Worm (Caenorhabditis elegans) whole organism, young adult: ENCODE results near the gene cee-1.
A peak's percentile ranks its signal among the peaks of the same experiment; 100 is the strongest.

Experiments
- B0019.2 ChIP-seq: fragments of 200-800 bp; sonication (Bioruptor generic); conservative IDR thresholded peaks from 2 replicates; pipeline ENCODE4 v1.3.6; 2022; ENCODE audit warnings: missing genetic modification reagents, missing genetic modification characterization, missing compliant biosample characterization
- B0336.3 ChIP-seq: fragments of 200-800 bp; sonication (Bioruptor generic); IDR thresholded peaks from 2 replicates; pipeline ENCODE4 v1.3.6; 2022; ENCODE audit warnings: missing genetic modification characterization, missing compliant biosample characterization
- C17E4.6 ChIP-seq: fragments of 200-800 bp; sonication (Bioruptor generic); IDR thresholded peaks from 2 replicates; pipeline ENCODE4 v1.3.6; 2022; ENCODE audit warnings: missing genetic modification reagents, missing genetic modification characterization, missing compliant biosample characterization
- F22D6.2 ChIP-seq: sonication (generic microtip); optimal IDR thresholded peaks from 2 replicates; lab custom pipeline; 2016; ENCODE audit warnings: mild to moderate bottlenecking, missing genetic modification characterization, missing compliant biosample characterization
- F33H1.4 ChIP-seq: fragments of 200-800 bp; sonication (Bioruptor generic); IDR thresholded peaks from 2 replicates; pipeline ENCODE4 v1.3.6; 2022; ENCODE audit warnings: missing genetic modification reagents, missing genetic modification characterization, missing compliant biosample characterization
- F37B4.10 ChIP-seq: fragments of 200-800 bp; sonication (Bioruptor generic); IDR thresholded peaks from 2 replicates; pipeline ENCODE4 v1.3.6; 2022; ENCODE audit warnings: missing genetic modification characterization, missing compliant biosample characterization
- F52B5.7 ChIP-seq: sonication (generic microtip); optimal IDR thresholded peaks from 2 replicates; lab custom pipeline; 2016; ENCODE audit warnings: mild to moderate bottlenecking, missing genetic modification characterization, missing compliant biosample characterization
- K11D2.4 ChIP-seq: fragments of 200-800 bp; sonication (Bioruptor generic); IDR thresholded peaks from 2 replicates; pipeline ENCODE4 v1.3.6; 2022; ENCODE audit warnings: missing genetic modification reagents, missing genetic modification characterization, missing compliant biosample characterization
- T07F8.4 ChIP-seq: sonication (generic microtip); optimal IDR thresholded peaks from 2 replicates; lab custom pipeline; 2016; ENCODE audit warnings: mild to moderate bottlenecking, missing genetic modification characterization, moderate library complexity, missing compliant biosample characterization
- Y56A3A.18 ChIP-seq: fragments of 200-800 bp; sonication (Bioruptor generic); IDR thresholded peaks from 2 replicates; pipeline ENCODE4 v1.3.6; 2022; ENCODE audit warnings: missing genetic modification reagents, missing genetic modification characterization, missing compliant biosample characterization
- Y95B8A.8 ChIP-seq: fragments of 200-800 bp; sonication (Bioruptor generic); IDR thresholded peaks from 2 replicates; pipeline ENCODE4 v1.3.6; 2022; ENCODE audit warnings: missing genetic modification reagents, missing genetic modification characterization, missing compliant biosample characterization
- ama-1 ChIP-seq, 3 experiments: fragments of 150-350 bp in 1 of 3; sonication (generic microtip) in 2 of 3; optimal IDR thresholded peaks; 2 replicates each; lab custom pipeline; 2014 to 2018; ENCODE audit warnings: missing biosample characterization in 2 of 3, missing genetic modification characterization in 2 of 3, missing genetic modification reagents in 2 of 3
- athp-1 ChIP-seq: sonication (generic microtip); optimal IDR thresholded peaks from 2 replicates; lab custom pipeline; 2017; ENCODE audit warnings: mild to moderate bottlenecking, missing genetic modification characterization, missing compliant biosample characterization
- attf-3 ChIP-seq: fragments of 200-800 bp; sonication (Bioruptor generic); conservative IDR thresholded peaks from 2 replicates; pipeline ENCODE4 v1.3.6; 2022; ENCODE audit warnings: missing genetic modification reagents, missing genetic modification characterization, missing compliant biosample characterization
- bed-1 ChIP-seq: fragments of 200-800 bp; sonication (Bioruptor generic); IDR thresholded peaks from 2 replicates; pipeline ENCODE4 v1.3.6; 2022; ENCODE audit warnings: missing genetic modification reagents, missing genetic modification characterization, missing compliant biosample characterization
- cebp-1 ChIP-seq, 2 experiments: fragments of 200-800 bp in 1 of 2; sonication (Bioruptor generic) in 1 of 2; sonication (generic microtip) in 1 of 2; IDR thresholded peaks in 1 of 2; optimal IDR thresholded peaks in 1 of 2; 2 replicates each; pipeline versions ENCODE4 v1.3.6 to Lab custom; 2017 to 2022; ENCODE audit warnings: missing compliant biosample characterization in 2 of 2, missing genetic modification characterization in 2 of 2, mild to moderate bottlenecking in 1 of 2, missing genetic modification reagents in 1 of 2, moderate library complexity in 1 of 2
- ceh-27 ChIP-seq: fragments of 200-800 bp; sonication (Bioruptor generic); optimal IDR thresholded peaks from 2 replicates; lab custom pipeline; 2018; ENCODE audit warnings: mild to moderate bottlenecking, missing genetic modification characterization, moderate library complexity, missing compliant biosample characterization
- dox-1 ChIP-seq: fragments of 200-800 bp; sonication (Bioruptor generic); IDR thresholded peaks from 2 replicates; pipeline ENCODE4 v1.3.6; 2022; ENCODE audit warnings: missing genetic modification reagents, missing genetic modification characterization, missing compliant biosample characterization
- dpff-1 ChIP-seq: sonication (generic microtip); optimal IDR thresholded peaks from 2 replicates; lab custom pipeline; 2017; ENCODE audit warnings: mild to moderate bottlenecking, missing genetic modification characterization, missing compliant biosample characterization
- egl-18 ChIP-seq: fragments of 200-800 bp; sonication (Bioruptor generic); IDR thresholded peaks from 2 replicates; pipeline ENCODE4 v1.3.6; 2022; ENCODE audit warnings: missing genetic modification reagents, missing genetic modification characterization, missing compliant biosample characterization
- egl-44 ChIP-seq: fragments of 200-800 bp; sonication (Bioruptor generic); IDR thresholded peaks from 2 replicates; pipeline ENCODE4 v1.3.6; 2022; ENCODE audit warnings: missing genetic modification reagents, missing genetic modification characterization, missing compliant biosample characterization
- egrh-3 ChIP-seq: fragments of 200-800 bp; sonication (Bioruptor generic); IDR thresholded peaks from 2 replicates; pipeline ENCODE4 v1.3.6; 2022; ENCODE audit warnings: missing genetic modification reagents, missing genetic modification characterization, missing compliant biosample characterization
- ets-4 ChIP-seq: fragments of 200-800 bp; sonication (Bioruptor generic); optimal IDR thresholded peaks from 2 replicates; lab custom pipeline; 2018; ENCODE audit warnings: mild to moderate bottlenecking, missing genetic modification characterization, missing compliant biosample characterization
- fkh-3 ChIP-seq: sonication (generic microtip); optimal IDR thresholded peaks from 2 replicates; lab custom pipeline; 2016; ENCODE audit warnings: mild to moderate bottlenecking, missing genetic modification characterization, missing compliant biosample characterization
- him-1 ChIP-seq: sonication (generic microtip); optimal IDR thresholded peaks from 2 replicates; lab custom pipeline; 2016; ENCODE audit warnings: missing genotype, missing genetic modification reagents, missing genetic modification characterization, missing compliant biosample characterization
- hrde-1 ChIP-seq: sonication (generic microtip); optimal IDR thresholded peaks from 2 replicates; lab custom pipeline; 2016; ENCODE audit warnings: missing genetic modification characterization, mild to moderate bottlenecking, missing compliant biosample characterization, moderate library complexity, missing genotype, missing genetic modification reagents, borderline replicate concordance
- lag-1 ChIP-seq: fragments of 200-800 bp; sonication (Bioruptor generic); IDR thresholded peaks from 2 replicates; pipeline ENCODE4 v1.3.6; 2022; ENCODE audit warnings: missing genetic modification reagents, missing genetic modification characterization, missing compliant biosample characterization
- let-526 ChIP-seq: fragments of 200-800 bp; sonication (Bioruptor generic); IDR thresholded peaks from 2 replicates; pipeline ENCODE4 v1.3.6; 2022; ENCODE audit warnings: missing genetic modification reagents, missing genetic modification characterization, missing compliant biosample characterization
- lin-26 ChIP-seq: fragments of 200-800 bp; sonication (Bioruptor generic); IDR thresholded peaks from 2 replicates; pipeline ENCODE4 v1.3.6; 2022; ENCODE audit warnings: missing genetic modification reagents, missing genetic modification characterization, missing compliant biosample characterization
- lin-54 ChIP-seq: fragments of 200-800 bp; sonication (Bioruptor generic); optimal IDR thresholded peaks from 2 replicates; lab custom pipeline; 2018; ENCODE audit warnings: mild to moderate bottlenecking, missing genetic modification characterization, missing compliant biosample characterization
- madf-3 ChIP-seq: fragments of 200-800 bp; sonication (Bioruptor generic); IDR thresholded peaks from 2 replicates; pipeline ENCODE4 v1.3.6; 2022; ENCODE audit warnings: missing genetic modification reagents, missing genetic modification characterization, missing compliant biosample characterization
- madf-6 ChIP-seq: fragments of 200-800 bp; sonication (Bioruptor generic); IDR thresholded peaks from 2 replicates; pipeline ENCODE4 v1.3.6; 2022; ENCODE audit warnings: missing genetic modification reagents, missing genetic modification characterization, missing compliant biosample characterization
- mes-4 ChIP-seq: sonication (generic microtip); optimal IDR thresholded peaks from 2 replicates; lab custom pipeline; 2016; ENCODE audit warnings: missing genotype, missing genetic modification characterization, missing compliant biosample characterization
- mxl-1 ChIP-seq: sonication (generic microtip); optimal IDR thresholded peaks from 2 replicates; lab custom pipeline; 2016; ENCODE audit warnings: missing genetic modification characterization, missing compliant biosample characterization
- nfya-2 ChIP-seq: fragments of 200-800 bp; sonication (Bioruptor generic); IDR thresholded peaks from 2 replicates; pipeline ENCODE4 v1.3.6; 2022; ENCODE audit warnings: missing genetic modification reagents, missing genetic modification characterization, missing compliant biosample characterization
- nhr-80 ChIP-seq: sonication (generic microtip); optimal IDR thresholded peaks from 2 replicates; lab custom pipeline; 2016; ENCODE audit warnings: missing genetic modification characterization, missing compliant biosample characterization
- pbrm-1 ChIP-seq: fragments of 200-800 bp; sonication (Bioruptor generic); IDR thresholded peaks from 2 replicates; pipeline ENCODE4 v1.3.6; 2022; ENCODE audit warnings: missing genetic modification reagents, missing genetic modification characterization, missing compliant biosample characterization
- pha-4 ChIP-seq: fragments of 150-350 bp; sonication (generic microtip); optimal IDR thresholded peaks from 2 replicates; lab custom pipeline; 2014; ENCODE audit warnings: missing biosample characterization, missing genetic modification reagents, missing genetic modification characterization
- rec-8 ChIP-seq, 2 experiments: sonication (generic microtip); optimal IDR thresholded peaks; 2 replicates each; lab custom pipeline; 2016; ENCODE audit warnings: mild to moderate bottlenecking in 2 of 2, missing genetic modification characterization in 2 of 2, missing genetic modification reagents in 2 of 2, missing genotype in 2 of 2, missing biosample characterization in 1 of 2, missing compliant biosample characterization in 1 of 2, moderate library complexity in 1 of 2
- sea-2 ChIP-seq: fragments of 200-800 bp; sonication (Bioruptor generic); IDR thresholded peaks from 2 replicates; pipeline ENCODE4 v1.3.6; 2022; ENCODE audit warnings: missing genetic modification characterization, missing compliant biosample characterization
- snpc-1.1 ChIP-seq: sonication (generic microtip); optimal IDR thresholded peaks from 2 replicates; lab custom pipeline; 2017; ENCODE audit warnings: missing genetic modification characterization, mild to moderate bottlenecking, missing compliant biosample characterization, antibody characterized with exemption, moderate library complexity, missing genotype, missing genetic modification reagents; ENCODE audit not compliant: insufficient read depth
- snpc-1.3 ChIP-seq: sonication (generic microtip); optimal IDR thresholded peaks from 2 replicates; lab custom pipeline; 2017; ENCODE audit warnings: missing genetic modification characterization, mild to moderate bottlenecking, missing compliant biosample characterization, antibody characterized with exemption, moderate library complexity, missing genotype, missing genetic modification reagents; ENCODE audit not compliant: insufficient read depth
- snpc-3.4 ChIP-seq: sonication (generic microtip); optimal IDR thresholded peaks from 2 replicates; lab custom pipeline; 2017; ENCODE audit warnings: missing genetic modification characterization, mild to moderate bottlenecking, missing compliant biosample characterization, antibody characterized with exemption, moderate library complexity, missing genotype, missing genetic modification reagents
- tbx-9 ChIP-seq: sonication (generic microtip); optimal IDR thresholded peaks from 2 replicates; lab custom pipeline; 2016; ENCODE audit warnings: borderline replicate concordance, missing genetic modification characterization, inconsistent platforms, missing compliant biosample characterization
- ztf-18 ChIP-seq: sonication (generic microtip); optimal IDR thresholded peaks from 2 replicates; lab custom pipeline; 2016; ENCODE audit warnings: missing genotype, mild to moderate bottlenecking, missing genetic modification characterization, missing compliant biosample characterization
- ztf-26 ChIP-seq: sonication (generic microtip); optimal IDR thresholded peaks from 2 replicates; lab custom pipeline; 2017; ENCODE audit warnings: missing genetic modification characterization, missing compliant biosample characterization
- ztf-28 ChIP-seq: fragments of 200-800 bp; sonication (Bioruptor generic); IDR thresholded peaks from 2 replicates; pipeline ENCODE4 v1.3.6; 2022; ENCODE audit warnings: missing genetic modification reagents, missing genetic modification characterization, missing compliant biosample characterization

The cee-1 gene

ce11 chrIII:4899728-4900127 is 12.8 kb upstream of the cee-1 start (continued):
- TF ChIP-seq snpc-1.1 (tag; lab: Kevin White, UChicago), result no peak
- TF ChIP-seq hrde-1 (tag; lab: Kevin White, UChicago), result no peak
- peak; percentile 84 for TF ChIP-seq pha-4 (tag; lab: Kevin White, UChicago)
- peak; percentile 94 for TF ChIP-seq F37B4.10 (GFP tag; lab: Robert Waterston, UW)
- no peak for TF ChIP-seq tbx-9 (tag; lab: Kevin White, UChicago)
- peak; percentile 96 for TF ChIP-seq athp-1 (tag; lab: Kevin White, UChicago)
- peak; percentile 98 for TF ChIP-seq egl-44 (GFP tag; lab: Robert Waterston, UW)
- TF ChIP-seq C17E4.6 (GFP tag; lab: Robert Waterston, UW), result peak; percentile 87
- peak; percentile 87 for TF ChIP-seq cebp-1 (GFP tag; IDR thresholded peaks at IDR 0.05; lab: Robert Waterston, UW)
- TF ChIP-seq cebp-1 (tag; optimal IDR thresholded peaks at IDR 0.05; lab: Kevin White, UChicago), result peak; percentile 98
- TF ChIP-seq sea-2, result peak; percentile 97
- peak; percentile 99 for TF ChIP-seq ztf-26 (tag; lab: Kevin White, UChicago)
- TF ChIP-seq egrh-3, result peak; percentile 70
- TF ChIP-seq madf-6 (GFP tag; lab: Robert Waterston, UW), result peak; percentile 78
- peak; percentile 99 for TF ChIP-seq let-526 (GFP tag; lab: Robert Waterston, UW)
- TF ChIP-seq B0336.3 (GFP tag; lab: Robert Waterston, UW), result peak; percentile 100
- TF ChIP-seq Y56A3A.18 (GFP tag; lab: Robert Waterston, UW), result peak; percentile 88
- peak; percentile 95 for TF ChIP-seq F52B5.7
- TF ChIP-seq ztf-18 (tag; lab: Kevin White, UChicago), result peak; percentile 87
- TF ChIP-seq ceh-27, result peak; percentile 100
- peak; percentile 86; the same call in 1 of the 2 replicates for TF ChIP-seq lag-1 (GFP tag; lab: Robert Waterston, UW)
- no peak for TF ChIP-seq ama-1 (optimal IDR thresholded peaks at IDR 0.05; lab: Kevin White, UChicago)
- no peak for TF ChIP-seq ama-1 (GFP tag; optimal IDR thresholded peaks at IDR 0.05; lab: Kevin White, UChicago)
- TF ChIP-seq bed-1 (GFP tag; lab: Robert Waterston, UW), result peak; percentile 86; the same call in 1 of the 2 replicates
- peak; percentile 99 for TF ChIP-seq nhr-80 (tag; lab: Kevin White, UChicago)
- TF ChIP-seq rec-8 (tag; optimal IDR thresholded peaks at IDR 0.05; lab: Kevin White, UChicago), result no peak
- TF ChIP-seq F33H1.4 (GFP tag; lab: Robert Waterston, UW), result peak; percentile 78
- no peak for TF ChIP-seq mes-4
- TF ChIP-seq attf-3 (GFP tag; lab: Robert Waterston, UW), result peak; percentile 76
- TF ChIP-seq pbrm-1 (GFP tag; lab: Robert Waterston, UW), result peak; percentile 97
- TF ChIP-seq dpff-1 (tag; lab: Kevin White, UChicago), result peak; percentile 7
- peak; percentile 99 for TF ChIP-seq ets-4 (GFP tag; lab: Kevin White, UChicago)
- peak; percentile 99 for TF ChIP-seq dox-1
- peak; percentile 96 for TF ChIP-seq lin-54 (GFP tag; lab: Kevin White, UChicago)
- TF ChIP-seq egl-18 (GFP tag; lab: Robert Waterston, UW), result peak; percentile 94
- TF ChIP-seq ztf-28 (GFP tag; lab: Robert Waterston, UW), result peak; percentile 86
- TF ChIP-seq K11D2.4 (GFP tag; lab: Robert Waterston, UW), result peak; percentile 98
- peak; percentile 95 for TF ChIP-seq madf-3 (GFP tag; lab: Robert Waterston, UW)
- no peak for TF ChIP-seq snpc-3.4 (tag; lab: Kevin White, UChicago)
- TF ChIP-seq lin-26 (GFP tag; lab: Robert Waterston, UW), result peak; percentile 92
- TF ChIP-seq him-1 (tag; lab: Kevin White, UChicago), result no peak
- peak; percentile 38 for TF ChIP-seq T07F8.4 (tag; lab: Kevin White, UChicago)
- peak; percentile 58 for TF ChIP-seq mxl-1 (tag; lab: Kevin White, UChicago)
- no peak for TF ChIP-seq snpc-1.3
- TF ChIP-seq fkh-3 (tag; lab: Kevin White, UChicago), result no peak
- no peak for TF ChIP-seq nfya-2 (GFP tag; lab: Robert Waterston, UW)
- TF ChIP-seq F22D6.2 (tag; lab: Kevin White, UChicago), result peak; percentile 93
- peak; percentile 96 for TF ChIP-seq Y95B8A.8 (GFP tag; lab: Robert Waterston, UW)
- TF ChIP-seq B0019.2, result peak; percentile 71
